Fruit fly (Drosophila melanogaster) whole organism, wandering third instar larva: Measurements from ENCODE around the gene Hr4.
A peak's percentile ranks its signal among the peaks of the same experiment; 100 is the strongest.

Source experiments
- Abd-B ChIP-seq: fragments of >200 bp; optimal IDR thresholded peaks from 2 replicates; lab custom pipeline; 2017; ENCODE audit warnings: missing biosample characterization, missing genetic modification characterization
- CG32264 ChIP-seq: fragments of 200-800 bp; sonication (Bioruptor generic); optimal IDR thresholded peaks from 2 replicates; lab custom pipeline; 2016; ENCODE audit warnings: missing biosample characterization, missing genetic modification characterization
- CG9705 ChIP-seq: fragments of 200-800 bp; sonication (Bioruptor generic); optimal IDR thresholded peaks from 2 replicates; lab custom pipeline; 2018; ENCODE audit warnings: missing biosample characterization, mild to moderate bottlenecking, missing genetic modification characterization
- CrebA ChIP-seq: fragments of 200-800 bp; sonication (Bioruptor generic); optimal IDR thresholded peaks from 2 replicates; lab custom pipeline; 2016; ENCODE audit warnings: missing biosample characterization, mild to moderate bottlenecking, missing genetic modification characterization, borderline replicate concordance
- Dfd ChIP-seq: fragments of >200 bp; optimal IDR thresholded peaks from 2 replicates; lab custom pipeline; 2017; ENCODE audit warnings: missing biosample characterization, missing genetic modification characterization
- Dif ChIP-seq: fragments of 200-275, 200-300 bp; sonication (Bioruptor generic); optimal IDR thresholded peaks from 2 replicates; lab custom pipeline; 2018; ENCODE audit warnings: missing biosample characterization, missing genetic modification characterization; ENCODE audit not compliant: partially characterized antibody
- GATAd ChIP-seq: sonication (Bioruptor generic); optimal IDR thresholded peaks from 2 replicates; lab custom pipeline; 2016; ENCODE audit warnings: missing biosample characterization, missing genetic modification characterization
- HLH106 ChIP-seq: fragments of 200-800 bp; optimal IDR thresholded peaks from 3 replicates; lab custom pipeline; 2019; ENCODE audit warnings: missing biosample characterization, mild to moderate bottlenecking, missing genetic modification characterization, moderate library complexity
- Hnf4 ChIP-seq: fragments of 200-800 bp; sonication (Bioruptor generic); optimal IDR thresholded peaks from 2 replicates; lab custom pipeline; 2016; ENCODE audit warnings: missing biosample characterization, mild to moderate bottlenecking, missing genetic modification characterization
- Hr78 ChIP-seq: fragments of >200 bp; optimal IDR thresholded peaks from 2 replicates; lab custom pipeline; 2017; ENCODE audit warnings: missing biosample characterization, missing genetic modification characterization
- Hr83 ChIP-seq: fragments of 200-300 bp; sonication (Bioruptor generic); optimal IDR thresholded peaks from 2 replicates; lab custom pipeline; 2016; ENCODE audit warnings: missing biosample characterization, mild to moderate bottlenecking, missing genetic modification characterization, moderate library complexity; ENCODE audit not compliant: poor library complexity, severe bottlenecking
- Jra ChIP-seq: sonication (Bioruptor generic); optimal IDR thresholded peaks from 2 replicates; lab custom pipeline; 2016; ENCODE audit warnings: missing biosample characterization, missing genetic modification characterization
- Mio ChIP-seq: sonication (Bioruptor generic); optimal IDR thresholded peaks from 2 replicates; lab custom pipeline; 2016; ENCODE audit warnings: missing biosample characterization, missing genetic modification characterization
- Myc ChIP-seq: fragments of >200 bp; optimal IDR thresholded peaks from 2 replicates; lab custom pipeline; 2017
- N ChIP-seq: fragments of >200 bp; optimal IDR thresholded peaks from 2 replicates; lab custom pipeline; 2018; ENCODE audit warnings: missing biosample characterization, missing external identifiers, missing genetic modification characterization
- OdsH ChIP-seq: fragments of 200-800 bp; sonication (Bioruptor generic); optimal IDR thresholded peaks from 2 replicates; lab custom pipeline; 2016; ENCODE audit warnings: missing biosample characterization, mild to moderate bottlenecking, missing genetic modification characterization
- Rel ChIP-seq, 2 experiments: fragments of 200-800 bp; sonication (Bioruptor generic) in 1 of 2; optimal IDR thresholded peaks; 2 replicates in 1 of 2; 3 replicates in 1 of 2; lab custom pipeline; 2016 to 2019; ENCODE audit warnings: mild to moderate bottlenecking in 2 of 2, missing biosample characterization in 2 of 2, missing genetic modification characterization in 2 of 2, moderate library complexity in 1 of 2
- Sp1 ChIP-seq: fragments of 200-800 bp; sonication (Bioruptor generic); optimal IDR thresholded peaks from 3 replicates; lab custom pipeline; 2019; ENCODE audit warnings: missing biosample characterization, mild to moderate bottlenecking, missing genetic modification characterization, moderate library complexity
- Vsx2 ChIP-seq: fragments of 200-300, 225-300 bp; sonication (Bioruptor generic); optimal IDR thresholded peaks from 2 replicates; lab custom pipeline; 2018; ENCODE audit warnings: missing biosample characterization, missing genetic modification characterization; ENCODE audit not compliant: partially characterized antibody
- br ChIP-seq: fragments of 200-800 bp; sonication (Bioruptor generic); optimal IDR thresholded peaks from 2 replicates; lab custom pipeline; 2016; ENCODE audit warnings: missing biosample characterization, missing genetic modification characterization
- brk ChIP-seq: fragments of 200-800 bp; sonication (Bioruptor generic); optimal IDR thresholded peaks from 2 replicates; lab custom pipeline; 2016; ENCODE audit warnings: missing biosample characterization, mild to moderate bottlenecking, missing genetic modification characterization
- dl ChIP-seq, 2 experiments: fragments of 175-275, 200-275 bp in 1 of 2; fragments of 200-275 bp in 1 of 2; sonication (Bioruptor generic); optimal IDR thresholded peaks; lab custom pipeline; 2018; ENCODE audit warnings: mild to moderate bottlenecking in 2 of 2, missing biosample characterization in 2 of 2, missing genetic modification characterization in 2 of 2, moderate library complexity in 2 of 2; ENCODE audit not compliant: partially characterized antibody in 2 of 2, insufficient read depth in 1 of 2
- dmrt93B ChIP-seq: fragments of 200-800 bp; sonication (Bioruptor generic); optimal IDR thresholded peaks from 2 replicates; lab custom pipeline; 2018; ENCODE audit warnings: missing biosample characterization, mild to moderate bottlenecking, missing genetic modification characterization
- dsf ChIP-seq: sonication (Bioruptor generic); optimal IDR thresholded peaks from 2 replicates; lab custom pipeline; 2016; ENCODE audit warnings: missing biosample characterization, missing genetic modification characterization, borderline replicate concordance
- ey ChIP-seq: fragments of 200-800 bp; sonication (Bioruptor generic); optimal IDR thresholded peaks from 2 replicates; lab custom pipeline; 2016; ENCODE audit warnings: missing biosample characterization, missing genetic modification characterization
- foxo ChIP-seq, 2 experiments: fragments of 200-800 bp; sonication (Bioruptor generic); optimal IDR thresholded peaks; 2 replicates in 1 of 2; 3 replicates in 1 of 2; lab custom pipeline; 2016 to 2017; ENCODE audit warnings: missing biosample characterization in 2 of 2, missing genetic modification characterization in 2 of 2
- fru ChIP-seq: fragments of 200-800 bp; sonication (Bioruptor generic); optimal IDR thresholded peaks from 3 replicates; lab custom pipeline; 2016; ENCODE audit warnings: missing biosample characterization, mild to moderate bottlenecking, missing genetic modification characterization
- h ChIP-seq: fragments of 200-800 bp; sonication (Bioruptor generic); optimal IDR thresholded peaks from 3 replicates; lab custom pipeline; 2016; ENCODE audit warnings: missing biosample characterization, mild to moderate bottlenecking, missing genetic modification characterization
- jim ChIP-seq: fragments of 175-275, 200-325 bp; sonication (Bioruptor generic); optimal IDR thresholded peaks from 2 replicates; lab custom pipeline; 2016; ENCODE audit warnings: missing biosample characterization, mild to moderate bottlenecking, missing genetic modification characterization
- lola ChIP-seq: fragments of >200 bp; optimal IDR thresholded peaks from 2 replicates; lab custom pipeline; 2017; ENCODE audit warnings: missing biosample characterization, missing genetic modification characterization
- pan ChIP-seq: fragments of >200 bp; optimal IDR thresholded peaks from 2 replicates; lab custom pipeline; 2017
- psq ChIP-seq: fragments of 200-800 bp; sonication (Bioruptor generic); optimal IDR thresholded peaks from 3 replicates; lab custom pipeline; 2017; ENCODE audit warnings: missing biosample characterization, mild to moderate bottlenecking, missing genetic modification characterization, moderate library complexity
- rgr ChIP-seq: fragments of 200-800 bp; sonication (Bioruptor generic); optimal IDR thresholded peaks from 3 replicates; lab custom pipeline; 2016; ENCODE audit warnings: missing biosample characterization, mild to moderate bottlenecking, missing genetic modification characterization
- sage ChIP-seq: fragments of 200-800 bp; sonication (Bioruptor generic); optimal IDR thresholded peaks from 2 replicates; lab custom pipeline; 2016; ENCODE audit warnings: missing biosample characterization, mild to moderate bottlenecking, missing genetic modification characterization
- sv ChIP-seq: fragments of 200-800 bp; sonication (Bioruptor generic); optimal IDR thresholded peaks from 3 replicates; lab custom pipeline; 2016; ENCODE audit warnings: missing biosample characterization, missing genetic modification characterization
- tai ChIP-seq: sonication (Bioruptor generic); optimal IDR thresholded peaks from 2 replicates; lab custom pipeline; 2016; ENCODE audit warnings: missing biosample characterization, missing genetic modification characterization
- usp ChIP-seq: fragments of >200 bp; optimal IDR thresholded peaks from 2 replicates; lab custom pipeline; 2017; ENCODE audit warnings: missing biosample characterization, missing genetic modification characterization
- woc ChIP-seq: sonication (Bioruptor generic); optimal IDR thresholded peaks from 2 replicates; lab custom pipeline; 2016; ENCODE audit warnings: missing biosample characterization, mild to moderate bottlenecking, missing genetic modification characterization

The Hr4 gene

dm6 chrX:1940020-1940419 lies 1.7 kb upstream of the Hr4 start, which contains the start of the genes CG3857 and CG3587:
CG3857 (minus strand) TSS chrX:1940040.
CG3587 (plus strand) TSS chrX:1940307.
- TF ChIP-seq br (GFP tag; lab: Kevin White, UChicago), result peak; percentile 82
- peak; percentile 84 for TF ChIP-seq rgr (GFP tag; lab: Kevin White, UChicago)
- no peak for TF ChIP-seq lola
- peak; percentile 61 for TF ChIP-seq CG9705 (GFP tag; lab: Kevin White, UChicago)
- peak; percentile 79 for TF ChIP-seq Sp1 (GFP tag; lab: Kevin White, UChicago)
- TF ChIP-seq pan (lab: Kevin White, UChicago), result no peak
- TF ChIP-seq psq (GFP tag; lab: Kevin White, UChicago), result peak; percentile 74
- TF ChIP-seq Myc (lab: Kevin White, UChicago), result peak; percentile 99
- TF ChIP-seq sv (GFP tag; lab: Kevin White, UChicago), result peak; percentile 83
- peak; percentile 86 for TF ChIP-seq h
- TF ChIP-seq brk (GFP tag; lab: Kevin White, UChicago), result no peak
- TF ChIP-seq fru (GFP tag; lab: Kevin White, UChicago), result peak; percentile 80
- TF ChIP-seq Hr83, result peak; percentile 18
- peak; percentile 81 for TF ChIP-seq ey (GFP tag; lab: Kevin White, UChicago)
- peak; percentile 96 for TF ChIP-seq woc (GFP tag; lab: Kevin White, UChicago)
- TF ChIP-seq Dfd, result no peak
- TF ChIP-seq CrebA, result no peak
- peak; percentile 79 for TF ChIP-seq HLH106 (tag; lab: Kevin White, UChicago)
- peak; percentile 60 for TF ChIP-seq Jra (GFP tag; lab: Kevin White, UChicago)
- peak; percentile 82 for TF ChIP-seq Hnf4
- no peak for TF ChIP-seq CG32264
- no peak for TF ChIP-seq Mio
- peak; percentile 62 for TF ChIP-seq GATAd (GFP tag; lab: Kevin White, UChicago)
- TF ChIP-seq dsf (GFP tag; lab: Kevin White, UChicago), result peak; percentile 53
- TF ChIP-seq Rel (GFP tag; optimal IDR thresholded peaks at IDR 0.05; lab: Kevin White, UChicago), result no peak
- TF ChIP-seq Rel (tag; optimal IDR thresholded peaks at IDR 0.05; lab: Kevin White, UChicago), result peak; percentile 34
- no peak for TF ChIP-seq Abd-B (GFP tag; lab: Kevin White, UChicago)
- TF ChIP-seq OdsH, result peak; percentile 71
- peak; percentile 69 for TF ChIP-seq dmrt93B (GFP tag; lab: Kevin White, UChicago)
- no peak for TF ChIP-seq tai
- no peak for TF ChIP-seq N (GFP tag; lab: Kevin White, UChicago)
- no peak for TF ChIP-seq Dif (GFP tag; lab: Kevin White, UChicago)
- no peak for TF ChIP-seq dl (GFP tag; optimal IDR thresholded peaks at IDR 0.05; lab: Kevin White, UChicago; ENCODE audit: insufficient read depth in 1 of 2, partially characterized antibody in 2 of 2)
- TF ChIP-seq sage (GFP tag; lab: Kevin White, UChicago), result no peak
- TF ChIP-seq Hr78 (GFP tag; lab: Kevin White, UChicago), result no peak
- TF ChIP-seq jim (GFP tag; lab: Kevin White, UChicago), result no peak
- no peak for TF ChIP-seq Vsx2 (GFP tag; lab: Kevin White, UChicago)
- no peak for TF ChIP-seq usp (GFP tag; lab: Kevin White, UChicago)
- TF ChIP-seq foxo (GFP tag; optimal IDR thresholded peaks at IDR 0.05; lab: Kevin White, UChicago), result peak in 1 of 2 experiments; percentile 83

dm6 chrX:1943337-1944244 lies 1.9 kb downstream of the Hr4 start:
- TF ChIP-seq CrebA, result no peak
- no peak for TF ChIP-seq N (GFP tag; lab: Kevin White, UChicago)
- peak; percentile 74 for TF ChIP-seq dmrt93B (GFP tag; lab: Kevin White, UChicago)
- peak; percentile 21 for TF ChIP-seq brk (GFP tag; lab: Kevin White, UChicago)
- peak; percentile 85 for TF ChIP-seq h
- no peak for TF ChIP-seq dsf (GFP tag; lab: Kevin White, UChicago)
- TF ChIP-seq Mio, result no peak
- no peak for TF ChIP-seq pan (lab: Kevin White, UChicago)
- peak; percentile 80 for TF ChIP-seq HLH106 (tag; lab: Kevin White, UChicago)
- TF ChIP-seq Jra (GFP tag; lab: Kevin White, UChicago), result peak; percentile 54
- peak; percentile 64 for TF ChIP-seq psq (GFP tag; lab: Kevin White, UChicago)
- TF ChIP-seq Hr78 (GFP tag; lab: Kevin White, UChicago), result no peak
- TF ChIP-seq CG9705 (GFP tag; lab: Kevin White, UChicago), result peak; percentile 41
- peak; percentile 82 for TF ChIP-seq woc (GFP tag; lab: Kevin White, UChicago)
- TF ChIP-seq ey (GFP tag; lab: Kevin White, UChicago), result peak; percentile 80
- peak; percentile 43 to 76 for TF ChIP-seq dl (GFP tag; optimal IDR thresholded peaks at IDR 0.05; lab: Kevin White, UChicago; ENCODE audit: insufficient read depth in 1 of 2, partially characterized antibody in 2 of 2)
- TF ChIP-seq fru (GFP tag; lab: Kevin White, UChicago), result peak; percentile 81
- peak in 1 of 2 experiments; percentile 72 for TF ChIP-seq foxo (GFP tag; optimal IDR thresholded peaks at IDR 0.05; lab: Kevin White, UChicago)
- TF ChIP-seq tai, result peak; percentile 37
- no peak for TF ChIP-seq Hr83
- TF ChIP-seq CG32264, result peak; percentile 33
- TF ChIP-seq sv (GFP tag; lab: Kevin White, UChicago), result peak; percentile 76
- TF ChIP-seq GATAd (GFP tag; lab: Kevin White, UChicago), result no peak
- no peak for TF ChIP-seq Myc (lab: Kevin White, UChicago)
- TF ChIP-seq Hnf4, result peak; percentile 47
- peak; percentile 65 for TF ChIP-seq Dif (GFP tag; lab: Kevin White, UChicago)
- TF ChIP-seq Dfd, result peak; percentile 92
- no peak for TF ChIP-seq jim (GFP tag; lab: Kevin White, UChicago)
- no peak for TF ChIP-seq usp (GFP tag; lab: Kevin White, UChicago)
- no peak for TF ChIP-seq Vsx2 (GFP tag; lab: Kevin White, UChicago)
- no peak for TF ChIP-seq Abd-B (GFP tag; lab: Kevin White, UChicago)
- peak; percentile 84 for TF ChIP-seq br (GFP tag; lab: Kevin White, UChicago)
- no peak for TF ChIP-seq lola
- peak; percentile 7 for TF ChIP-seq sage (GFP tag; lab: Kevin White, UChicago)
- TF ChIP-seq Rel (GFP tag; optimal IDR thresholded peaks at IDR 0.05; lab: Kevin White, UChicago), result peak; percentile 29
- TF ChIP-seq Rel (tag; optimal IDR thresholded peaks at IDR 0.05; lab: Kevin White, UChicago), result peak; percentile 59
- peak; percentile 67 for TF ChIP-seq rgr (GFP tag; lab: Kevin White, UChicago)
- peak; percentile 75 for TF ChIP-seq OdsH
